Fruit fly (Drosophila melanogaster) whole organism, larva: Measurements from ENCODE around the gene RpS15Aa.
A peak's percentile ranks its signal among the peaks of the same experiment; 100 is the strongest.

Experiments
- noc ChIP-seq: fragments of 200-800 bp; sonication (Bioruptor generic); optimal IDR thresholded peaks from 3 replicates; lab custom pipeline; 2019; ENCODE audit warnings: missing biosample characterization, mild to moderate bottlenecking, missing genetic modification characterization, moderate library complexity

RpS15Aa gene

dm6 chrX:13368149-13368548 lies 30.6 kb upstream of the RpS15Aa start, which contains the start of gene dmrt11E:
dmrt11E (plus strand) TSS chrX:13368191.
- TF ChIP-seq noc (tag; lab: Kevin White, UChicago): no peak

dm6 chrX:13358948-13359347 lies 21.4 kb upstream of the RpS15Aa start, which contains the start of gene Syt12:
Syt12 (plus strand) TSS chrX:13359248.
- no peak for TF ChIP-seq noc (tag; lab: Kevin White, UChicago)

dm6 chrX:13358240-13358799 lies 20.8 kb upstream of the RpS15Aa start:
- no peak for TF ChIP-seq noc (tag; lab: Kevin White, UChicago)

DNA sequence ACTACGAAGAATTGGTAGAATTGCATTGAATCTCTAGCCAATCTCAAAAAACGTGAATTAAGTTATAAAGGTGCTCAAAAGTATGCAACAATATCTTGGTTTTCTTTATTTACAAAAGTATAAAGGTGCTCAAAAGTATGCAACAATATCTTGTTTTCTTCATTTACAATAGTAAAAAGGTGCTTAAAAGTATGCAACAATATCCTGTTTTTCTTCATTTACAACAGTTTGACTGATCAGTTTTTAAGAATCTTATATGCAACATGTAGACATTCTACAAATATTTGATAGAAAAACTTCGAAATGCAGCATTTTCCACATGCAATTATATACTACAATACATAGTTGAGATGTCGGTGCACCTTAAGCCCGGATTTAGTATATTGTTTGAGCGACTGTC lies 9.5 kb upstream of the RpS15Aa start:
- TF ChIP-seq noc (tag; lab: Kevin White, UChicago): no peak

dm6 chrX:13345327-13345726 lies 7.8 kb upstream of the RpS15Aa start:
- TF ChIP-seq noc (tag; lab: Kevin White, UChicago): no peak

DNA sequence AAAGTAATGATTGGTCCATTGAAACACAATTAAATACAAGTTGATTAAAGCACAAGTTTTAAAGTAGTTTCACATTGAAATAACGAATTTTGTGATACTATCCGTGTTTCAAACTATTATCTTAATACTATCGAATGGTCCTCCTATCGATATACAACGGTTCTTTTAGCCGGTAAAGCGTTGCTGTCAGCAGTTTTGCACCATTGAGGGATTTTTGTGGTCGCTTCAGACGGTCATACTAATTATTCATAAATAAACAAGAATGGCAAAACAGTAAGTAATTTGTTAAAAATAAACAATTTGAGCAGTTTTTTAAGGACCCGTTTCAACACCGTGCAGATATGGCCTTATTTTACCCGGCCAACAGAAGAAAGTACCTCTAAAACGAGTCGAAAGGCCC lies 608 bp upstream of the RpS15Aa start, which contains the start of gene CG15747:
Gene CG15747 (plus strand): TSS at position 206 of the 400 bp plus-strand sequence.
- no peak for TF ChIP-seq noc (tag; lab: Kevin White, UChicago)

- peak; percentile 52 for TF ChIP-seq noc (tag; lab: Kevin White, UChicago)
Measured at dm6 chrX:13334434-13335146, 2.9 kb downstream of the RpS15Aa start.

- TF ChIP-seq noc (tag; lab: Kevin White, UChicago): peak; percentile 61
Measured at dm6 chrX:13332702-13333243, 4.7 kb downstream of the RpS15Aa start.

dm6 chrX:13331814-13332701 lies 5.4 kb downstream of the RpS15Aa start:
- peak; percentile 66 for TF ChIP-seq noc (tag; lab: Kevin White, UChicago)

dm6 chrX:13329572-13330046 lies 7.9 kb downstream of the RpS15Aa start, which contains the start of gene Prx2:
Prx2 (plus strand) TSS chrX:13329824.
- peak; percentile 26 for TF ChIP-seq noc (tag; lab: Kevin White, UChicago)

- no peak for TF ChIP-seq noc (tag; lab: Kevin White, UChicago)
Measured at dm6 chrX:13325310-13325709, 12.2 kb downstream of the RpS15Aa start.

dm6 chrX:13323526-13323925 lies 14.0 kb downstream of the RpS15Aa start:
- no peak for TF ChIP-seq noc (tag; lab: Kevin White, UChicago)

DNA sequence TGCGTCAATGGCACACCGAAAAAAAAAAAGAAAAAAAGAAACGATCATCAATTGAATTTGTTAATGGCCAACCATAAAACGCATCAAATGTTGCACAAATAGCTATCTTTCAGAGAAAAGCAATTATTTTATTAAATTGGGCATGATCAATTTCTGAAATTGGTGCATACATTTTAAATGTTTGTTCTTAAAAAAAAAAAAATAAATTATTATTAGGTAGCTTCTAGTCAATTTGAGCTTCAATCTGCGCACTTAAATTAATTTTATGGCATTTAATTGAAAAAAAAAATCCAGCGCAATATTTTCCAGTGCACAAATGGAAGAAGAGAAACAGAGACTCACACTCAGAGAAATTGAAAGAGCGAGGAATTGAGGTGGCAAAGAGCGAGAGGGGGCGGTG lies 14.4 kb downstream of the RpS15Aa start:
- peak; percentile 43 for TF ChIP-seq noc (tag; lab: Kevin White, UChicago)

- no peak for TF ChIP-seq noc (tag; lab: Kevin White, UChicago)
Measured at dm6 chrX:13322405-13322804, 15.1 kb downstream of the RpS15Aa start.

dm6 chrX:13320697-13321445 lies 16.6 kb downstream of the RpS15Aa start:
- TF ChIP-seq noc (tag; lab: Kevin White, UChicago): peak; percentile 76
